Fruit fly (Drosophila melanogaster) ovary, adult (tissue): Measurements from ENCODE around the gene CG32816.
A peak's percentile ranks its signal among the peaks of the same experiment; 100 is the strongest.
"Not testable (repeated sequence)": the region's sequence is repeated elsewhere in the genome, so short reads cannot be mapped to it uniquely, and the experiment has no call there.

Experiments
- CG17801 ChIP-seq: fragments of 200-800 bp; optimal IDR thresholded peaks from 2 replicates; lab custom pipeline; 2019; ENCODE audit warnings: missing biosample characterization, mild to moderate bottlenecking, missing genetic modification characterization, moderate library complexity; ENCODE audit not compliant: partially characterized antibody

The CG32816 gene

dm6 chrX:487517-487957 lies 17.0 kb upstream of the CG32816 start, which contains the start of the genes CG18273 and CG3156:
Gene CG18273, minus strand, starts transcription at chrX:487581.
Gene CG3156, plus strand, starts transcription at chrX:487878.
- peak; percentile 41 for TF ChIP-seq CG17801 (GFP tag; lab: Kevin White, UChicago)

- TF ChIP-seq CG17801 (GFP tag; lab: Kevin White, UChicago) = not testable (repeated sequence)
These were observed 11.1 kb upstream of the CG32816 start, which contains the start of gene CG3176 for dm6 chrX:481642-482041. Gene CG3176, plus strand, starts transcription at chrX:481862.

dm6 chrX:478766-479165 lies 8.2 kb upstream of the CG32816 start, which contains the start of gene CG32817:
Gene CG32817, plus strand, starts transcription at chrX:479066.
- TF ChIP-seq CG17801 (GFP tag; lab: Kevin White, UChicago) = no peak

- TF ChIP-seq CG17801 (GFP tag; lab: Kevin White, UChicago) = peak; percentile 69
These were observed 6.0 kb upstream of the CG32816 start, which contains the start of the genes ebo and CG13373 for dm6 chrX:476230-477143. Gene ebo, minus strand, starts transcription at chrX:476579. Gene CG13373, plus strand, starts transcription at chrX:476984.

dm6 chrX:469235-469634 lies 1.3 kb downstream of the CG32816 start, which contains the start of gene Cyp4g1:
Gene Cyp4g1, minus strand, starts transcription at chrX:469335.
- no peak for TF ChIP-seq CG17801 (GFP tag; lab: Kevin White, UChicago)

dm6 chrX:463934-464333 lies 6.6 kb downstream of the CG32816 start:
- no peak for TF ChIP-seq CG17801 (GFP tag; lab: Kevin White, UChicago)

- TF ChIP-seq CG17801 (GFP tag; lab: Kevin White, UChicago) = no peak
These were observed 10.1 kb downstream of the CG32816 start, which contains the start of gene ase for dm6 chrX:460447-460846. Gene ase, plus strand, starts transcription at chrX:460747.

dm6 chrX:457803-458202 lies 12.7 kb downstream of the CG32816 start:
- TF ChIP-seq CG17801 (GFP tag; lab: Kevin White, UChicago) = no peak

- no peak for TF ChIP-seq CG17801 (GFP tag; lab: Kevin White, UChicago)
These were observed 13.6 kb downstream of the CG32816 start for dm6 chrX:456959-457358.

dm6 chrX:452716-453115 lies 17.8 kb downstream of the CG32816 start:
- TF ChIP-seq CG17801 (GFP tag; lab: Kevin White, UChicago) = no peak

dm6 chrX:448978-449377 lies 21.5 kb downstream of the CG32816 start:
- no peak for TF ChIP-seq CG17801 (GFP tag; lab: Kevin White, UChicago)

- no peak for TF ChIP-seq CG17801 (GFP tag; lab: Kevin White, UChicago)
These were observed 22.3 kb downstream of the CG32816 start for dm6 chrX:448270-448669.

dm6 chrX:446002-446401 lies 24.5 kb downstream of the CG32816 start:
- no peak for TF ChIP-seq CG17801 (GFP tag; lab: Kevin White, UChicago)

- TF ChIP-seq CG17801 (GFP tag; lab: Kevin White, UChicago) = no peak
These were observed 26.5 kb downstream of the CG32816 start for dm6 chrX:443981-444550.

dm6 chrX:441295-441694 lies 29.2 kb downstream of the CG32816 start:
- no peak for TF ChIP-seq CG17801 (GFP tag; lab: Kevin White, UChicago)
